Fruit fly (Drosophila melanogaster) whole organism, embryonic: ENCODE measurements around the gene CG15145.

Experiments
- CG10147 ChIP-seq: fragments of 200-800 bp; sonication (Bioruptor generic); optimal IDR thresholded peaks from 2 replicates; lab custom pipeline; 2019; ENCODE audit warnings: missing biosample characterization, mild to moderate bottlenecking, missing genetic modification characterization, moderate library complexity
- CG11093 ChIP-seq: fragments of 200-800 bp; sonication (Bioruptor generic); IDR thresholded peaks from 3 replicates; pipeline ENCODE4 v1.3.6; 2022; ENCODE audit warnings: missing biosample characterization, missing genetic modification characterization
- CG11560 ChIP-seq: fragments of 200-800 bp; sonication (Bioruptor generic); IDR thresholded peaks from 3 replicates; pipeline ENCODE4 v1.3.6; 2022; ENCODE audit warnings: missing biosample characterization, missing genetic modification characterization
- CG12219 ChIP-seq: fragments of 200-800 bp; sonication (Bioruptor generic); optimal IDR thresholded peaks from 3 replicates; lab custom pipeline; 2018; ENCODE audit warnings: missing biosample characterization, mild to moderate bottlenecking, missing genetic modification characterization
- CG12391 ChIP-seq: fragments of 200-800 bp; sonication (Bioruptor generic); optimal IDR thresholded peaks from 3 replicates; lab custom pipeline; 2018; ENCODE audit warnings: missing biosample characterization, mild to moderate bottlenecking, missing genetic modification characterization, moderate library complexity
- CG12659 ChIP-seq: fragments of 200-800 bp; sonication (Bioruptor generic); optimal IDR thresholded peaks from 3 replicates; lab custom pipeline; 2017; ENCODE audit warnings: mild to moderate bottlenecking, missing biosample characterization, missing genetic modification reagents, missing genetic modification characterization
- CG13424 ChIP-seq: fragments of 200-800 bp; sonication (Bioruptor generic); optimal IDR thresholded peaks from 2 replicates; lab custom pipeline; 2019; ENCODE audit warnings: missing biosample characterization, mild to moderate bottlenecking, missing genetic modification characterization, moderate library complexity
- CG13894 ChIP-seq: fragments of 200-800 bp; sonication (Bioruptor generic); optimal IDR thresholded peaks from 3 replicates; lab custom pipeline; 2018; ENCODE audit warnings: missing biosample characterization, mild to moderate bottlenecking, missing genetic modification characterization, moderate library complexity
- CG14014 ChIP-seq: fragments of 200-800 bp; sonication (Bioruptor generic); IDR thresholded peaks from 2 replicates; pipeline ENCODE4 v1.3.6; 2022; ENCODE audit warnings: missing biosample characterization, missing genetic modification characterization
- CG1603 ChIP-seq: fragments of 200-800 bp; sonication (Bioruptor generic); optimal IDR thresholded peaks from 2 replicates; lab custom pipeline; 2019; ENCODE audit warnings: missing biosample characterization, mild to moderate bottlenecking, missing genetic modification characterization, moderate library complexity
- CG3065 ChIP-seq: fragments of 200-800 bp; sonication (Bioruptor generic); optimal IDR thresholded peaks from 2 replicates; lab custom pipeline; 2016; ENCODE audit warnings: missing biosample characterization, missing genetic modification characterization
- CG31388 ChIP-seq: fragments of 200-800 bp; sonication (Bioruptor generic); optimal IDR thresholded peaks from 2 replicates; lab custom pipeline; 2016; ENCODE audit warnings: missing biosample characterization, missing genetic modification characterization
- CG3995 ChIP-seq: fragments of 200-800 bp; sonication (Bioruptor generic); optimal IDR thresholded peaks from 3 replicates; lab custom pipeline; 2016; ENCODE audit warnings: missing biosample characterization, missing genetic modification characterization
- CG4360 ChIP-seq: fragments of 200-800 bp; sonication (Bioruptor generic); IDR thresholded peaks from 2 replicates; pipeline ENCODE4 v1.3.6; 2022; ENCODE audit warnings: missing biosample characterization, missing genetic modification characterization
- CG7556 ChIP-seq: fragments of 200-800 bp; sonication (Bioruptor generic); optimal IDR thresholded peaks from 2 replicates; lab custom pipeline; 2017; ENCODE audit warnings: missing biosample characterization, mild to moderate bottlenecking, missing genetic modification characterization
- CG8388 ChIP-seq: fragments of 200-800 bp; sonication (Bioruptor generic); optimal IDR thresholded peaks from 2 replicates; lab custom pipeline; 2019; ENCODE audit warnings: missing biosample characterization, mild to moderate bottlenecking, missing genetic modification characterization, moderate library complexity
- CoRest ChIP-seq: fragments of 200-800 bp; sonication (Bioruptor generic); optimal IDR thresholded peaks from 3 replicates; lab custom pipeline; 2018; ENCODE audit warnings: missing biosample characterization, mild to moderate bottlenecking, missing genetic modification characterization, moderate library complexity
- Dip2 ChIP-seq: fragments of 200-800 bp; sonication (Bioruptor generic); IDR thresholded peaks from 2 replicates; pipeline ENCODE4 v1.3.6; 2022; ENCODE audit warnings: missing biosample characterization, missing genetic modification characterization
- E2f2 ChIP-seq: fragments of 200-800 bp; sonication (Bioruptor generic); IDR thresholded peaks from 2 replicates; pipeline ENCODE4 v1.3.6; 2022; ENCODE audit warnings: missing biosample characterization, missing genetic modification characterization
- Hr39 ChIP-seq: fragments of >200 bp; optimal IDR thresholded peaks from 2 replicates; lab custom pipeline; 2017
- Lhr ChIP-seq: fragments of 200-800 bp; sonication (Bioruptor generic); optimal IDR thresholded peaks from 3 replicates; lab custom pipeline; 2017; ENCODE audit warnings: mild to moderate bottlenecking, missing biosample characterization, missing genetic modification reagents, missing genetic modification characterization
- Med ChIP-seq: fragments of 200-800 bp; sonication (Bioruptor generic); peaks from one replicate; lab custom pipeline; 2016; ENCODE audit warnings: missing biosample characterization, missing genetic modification characterization, mild to moderate bottlenecking, inconsistent platforms, moderate library complexity
- PHDP ChIP-seq: fragments of 200-800 bp; sonication (Bioruptor generic); optimal IDR thresholded peaks from 3 replicates; lab custom pipeline; 2018; ENCODE audit warnings: missing biosample characterization, mild to moderate bottlenecking, missing genetic modification characterization, moderate library complexity
- Vsx1 ChIP-seq: fragments of 200-800 bp; sonication (Bioruptor generic); optimal IDR thresholded peaks from 2 replicates; lab custom pipeline; 2017; ENCODE audit warnings: missing biosample characterization, mild to moderate bottlenecking, missing genetic modification characterization, missing genetic modification reagents
- YL-1 ChIP-seq: fragments of 200-800 bp; sonication (Bioruptor generic); optimal IDR thresholded peaks from 3 replicates; lab custom pipeline; 2017; ENCODE audit warnings: missing biosample characterization, mild to moderate bottlenecking, missing genetic modification characterization
- abd-A ChIP-seq: fragments of 200-800 bp; sonication (Bioruptor generic); optimal IDR thresholded peaks from 3 replicates; lab custom pipeline; 2019; ENCODE audit warnings: missing biosample characterization, mild to moderate bottlenecking, missing genetic modification characterization, moderate library complexity
- ap ChIP-seq: fragments of 200-800 bp; sonication (Bioruptor generic); IDR thresholded peaks from 2 replicates; pipeline ENCODE4 v1.3.6; 2022; ENCODE audit warnings: missing biosample characterization, missing genetic modification characterization
- caup ChIP-seq: fragments of 200-800 bp; sonication (Bioruptor generic); optimal IDR thresholded peaks from 3 replicates; lab custom pipeline; 2017; ENCODE audit warnings: missing biosample characterization, mild to moderate bottlenecking, missing genetic modification characterization, moderate library complexity; ENCODE audit not compliant: severe bottlenecking
- ci ChIP-seq: fragments of 200-800 bp; sonication (Bioruptor generic); IDR thresholded peaks from 3 replicates; pipeline ENCODE4 v1.3.6; 2022; ENCODE audit warnings: missing biosample characterization, missing genetic modification characterization
- corto ChIP-seq: fragments of 200-800 bp; sonication (Bioruptor generic); optimal IDR thresholded peaks from 2 replicates; lab custom pipeline; 2016; ENCODE audit warnings: missing biosample characterization, mild to moderate bottlenecking, missing genetic modification characterization, moderate library complexity
- dati ChIP-seq: fragments of 200-800 bp; sonication (Bioruptor generic); IDR thresholded peaks from 2 replicates; pipeline ENCODE4 v1.3.6; 2022; ENCODE audit warnings: missing biosample characterization, missing genetic modification characterization
- ewg ChIP-seq: fragments of 200-800 bp; sonication (Bioruptor generic); optimal IDR thresholded peaks from 3 replicates; lab custom pipeline; 2017; ENCODE audit warnings: mild to moderate bottlenecking, missing biosample characterization, missing genetic modification reagents, missing genetic modification characterization
- fu2 ChIP-seq: fragments of 200-800 bp; sonication (Bioruptor generic); optimal IDR thresholded peaks from 2 replicates; lab custom pipeline; 2016; ENCODE audit warnings: missing biosample characterization, missing genetic modification characterization
- gcm ChIP-seq: fragments of 200-800 bp; sonication (Bioruptor generic); optimal IDR thresholded peaks from 2 replicates; lab custom pipeline; 2019; ENCODE audit warnings: missing biosample characterization, mild to moderate bottlenecking, missing genetic modification characterization, moderate library complexity
- hb ChIP-seq: fragments of 200-800 bp; sonication (Bioruptor generic); IDR thresholded peaks from 3 replicates; pipeline ENCODE4 v1.3.6; 2022; ENCODE audit warnings: missing biosample characterization, missing genetic modification characterization; ENCODE audit not compliant: partially characterized antibody
- knrl ChIP-seq: fragments of 200-800 bp; sonication (Bioruptor generic); IDR thresholded peaks from 3 replicates; pipeline ENCODE4 v1.3.6; 2022; ENCODE audit warnings: missing biosample characterization, missing genetic modification characterization; ENCODE audit not compliant: partially characterized antibody
- mirr ChIP-seq: fragments of 200-800 bp; sonication (Bioruptor generic); optimal IDR thresholded peaks from 3 replicates; lab custom pipeline; 2018; ENCODE audit warnings: missing biosample characterization, mild to moderate bottlenecking, missing genetic modification characterization
- pita ChIP-seq: fragments of 200-800 bp; sonication (Bioruptor generic); optimal IDR thresholded peaks from 2 replicates; lab custom pipeline; 2017; ENCODE audit warnings: missing biosample characterization, mild to moderate bottlenecking, missing genetic modification characterization
- pum ChIP-seq: fragments of 200-800 bp; sonication (Bioruptor generic); optimal IDR thresholded peaks from 2 replicates; lab custom pipeline; 2016; ENCODE audit warnings: missing biosample characterization, missing genetic modification characterization
- ro ChIP-seq: fragments of 200-800 bp; sonication (Bioruptor generic); IDR thresholded peaks from 2 replicates; pipeline ENCODE4 v1.3.6; 2022; ENCODE audit warnings: missing biosample characterization, missing genetic modification characterization
- sc ChIP-seq, 3 experiments: fragments of >200 bp in 2 of 3; fragments of 200-800 bp in 1 of 3; sonication (Bioruptor generic) in 1 of 3; optimal IDR thresholded peaks; 2 replicates in 2 of 3; 3 replicates in 1 of 3; lab custom pipeline; 2017; ENCODE audit warnings: mild to moderate bottlenecking in 1 of 3, missing biosample characterization in 1 of 3, missing genetic modification characterization in 1 of 3, missing genetic modification reagents in 1 of 3
- scrt ChIP-seq: fragments of 200-800 bp; sonication (Bioruptor generic); optimal IDR thresholded peaks from 2 replicates; lab custom pipeline; 2018; ENCODE audit warnings: missing biosample characterization, mild to moderate bottlenecking, missing genetic modification characterization, moderate library complexity
- sqz ChIP-seq: fragments of 200-800 bp; sonication (Bioruptor generic); optimal IDR thresholded peaks from 3 replicates; lab custom pipeline; 2018; ENCODE audit warnings: missing biosample characterization, mild to moderate bottlenecking, missing genetic modification characterization
- tin ChIP-seq: fragments of 200-800 bp; sonication (Bioruptor generic); optimal IDR thresholded peaks from 3 replicates; lab custom pipeline; 2016; ENCODE audit warnings: missing biosample characterization, missing genetic modification characterization
- tup ChIP-seq: fragments of 200-800 bp; sonication (Bioruptor generic); optimal IDR thresholded peaks from 2 replicates; lab custom pipeline; 2016; ENCODE audit warnings: missing biosample characterization, mild to moderate bottlenecking, missing genetic modification characterization, moderate library complexity
- tx ChIP-seq: fragments of 200-800 bp; sonication (Bioruptor generic); optimal IDR thresholded peaks from 2 replicates; lab custom pipeline; 2016; ENCODE audit warnings: missing biosample characterization, missing genetic modification characterization
- vnd ChIP-seq: fragments of 200-800 bp; sonication (Bioruptor generic); IDR thresholded peaks from 3 replicates; pipeline ENCODE4 v1.3.6; 2022; ENCODE audit warnings: missing biosample characterization, missing genetic modification characterization; ENCODE audit not compliant: partially characterized antibody
- vvl ChIP-seq: fragments of 200-800 bp; sonication (Bioruptor generic); IDR thresholded peaks from 2 replicates; pipeline ENCODE4 v1.3.6; 2022; ENCODE audit warnings: missing biosample characterization, missing genetic modification characterization
- zfh1 ChIP-seq: fragments of 200-800 bp; sonication (Bioruptor generic); IDR thresholded peaks from 3 replicates; pipeline ENCODE4 v1.3.6; 2022; ENCODE audit warnings: missing biosample characterization, missing genetic modification characterization

CG15145 gene

dm6 chr2L:17532134-17532533 lies at the start of gene CG15145:
Gene CG15145, minus strand, starts transcription at chr2L:17532234.
- TF ChIP-seq gcm (GFP tag; lab: Kevin White, UChicago) (no peak), ro (GFP tag; lab: Robert Waterston, UW) (no peak), CG12219 (no peak), tx (GFP tag; lab: Kevin White, UChicago) (no peak), hb (GFP tag; lab: Robert Waterston, UW) (no peak), CG11560 (no peak), knrl (no peak), CoRest (no peak), E2f2 (GFP tag; lab: Robert Waterston, UW) (no peak), CG10147 (GFP tag; lab: Kevin White, UChicago) (no peak), CG3065 (no peak), CG1603 (tag; lab: Kevin White, UChicago) (no peak)

dm6 chr2L:17574337-17574912 lies 42.4 kb upstream of the CG15145 start:
- TF ChIP-seq sc (optimal IDR thresholded peaks at IDR 0.05; lab: Kevin White, UChicago) (no peak), sc (GFP tag; optimal IDR thresholded peaks at IDR 0.05; lab: Kevin White, UChicago) (no peak), Med (GFP tag; lab: Kevin White, UChicago) (peak; percentile 70), tup (GFP tag; lab: Kevin White, UChicago) (no peak), zfh1 (GFP tag; lab: Robert Waterston, UW) (no peak), CG13424 (tag; lab: Kevin White, UChicago) (no peak), dati (GFP tag; lab: Robert Waterston, UW) (0 out of 2 replicates have a peak, but pooled peaks have one; percentile 3), pita (no peak), CG14014 (GFP tag; lab: Robert Waterston, UW) (no peak), CG7556 (GFP tag; lab: Kevin White, UChicago) (no peak), vnd (GFP tag; lab: Robert Waterston, UW) (no peak), Hr39 (no peak), CG31388 (GFP tag; lab: Kevin White, UChicago) (no peak), ewg (GFP tag; lab: Kevin White, UChicago) (peak; percentile 78), CG8388 (GFP tag; lab: Kevin White, UChicago) (no peak), Vsx1 (GFP tag; lab: Kevin White, UChicago) (no peak), scrt (GFP tag; lab: Kevin White, UChicago) (peak; percentile 73), CG3995 (GFP tag; lab: Kevin White, UChicago) (no peak), corto (GFP tag; lab: Kevin White, UChicago) (no peak), caup (GFP tag; lab: Kevin White, UChicago) (no peak), CG11093 (GFP tag; lab: Robert Waterston, UW) (no peak), fu2 (GFP tag; lab: Kevin White, UChicago) (no peak), sqz (GFP tag; lab: Kevin White, UChicago) (peak; percentile 58), tin (no peak), mirr (GFP tag; lab: Kevin White, UChicago) (peak; percentile 41), CG12391 (no peak), YL-1 (GFP tag; lab: Kevin White, UChicago) (no peak), vvl (no peak), ap (GFP tag; lab: Robert Waterston, UW) (no peak), abd-A (tag; lab: Kevin White, UChicago) (peak; percentile 98), pum (GFP tag; lab: Kevin White, UChicago) (no peak), CG4360 (GFP tag; lab: Robert Waterston, UW) (no peak), CG13894 (tag; lab: Kevin White, UChicago) (peak; percentile 34), PHDP (tag; lab: Kevin White, UChicago) (no peak), ci (GFP tag; lab: Robert Waterston, UW) (0 out of 3 replicates have a peak, but pooled peaks have one; percentile 8), Lhr (GFP tag; lab: Kevin White, UChicago) (no peak), Dip2 (GFP tag; lab: Robert Waterston, UW) (no peak), CG12659 (no peak)
